Fruit fly (Drosophila melanogaster): ENCODE results near the gene CG14273.

DNA sequence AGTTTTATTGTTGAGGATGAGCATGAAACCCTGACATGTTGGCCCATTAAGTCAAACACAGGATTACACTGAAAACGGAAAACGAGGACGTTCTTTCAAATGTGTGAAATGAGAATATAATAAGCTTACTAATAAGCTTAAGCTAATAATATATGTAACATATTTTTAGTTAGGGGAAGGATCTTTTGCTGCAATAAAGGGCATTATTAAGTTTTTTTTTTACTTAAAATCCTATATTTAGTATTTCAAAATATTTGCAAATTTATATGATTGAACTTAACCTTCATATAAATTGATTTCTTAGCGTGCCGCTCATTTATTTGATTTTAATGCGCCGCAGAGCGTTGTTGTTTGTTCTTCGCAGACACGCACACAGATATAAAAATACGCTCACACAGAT lies 9.3 kb upstream of the CG14273 start:
- TF ChIP-seq CG8478 (optimal IDR thresholded peaks at IDR 0.05) (no peak), CTCF (optimal IDR thresholded peaks at IDR 0.05) (no peak)

All from S2 (cell line).